Worm (Caenorhabditis elegans) whole organism, L2 larva: ENCODE results near the gene F49H6.17.

ENCODE experiments used
- C34F6.9 ChIP-seq: fragments of 150-350 bp; optimal IDR thresholded peaks from 2 replicates; lab custom pipeline; 2014; ENCODE audit warnings: missing biosample characterization, missing genetic modification characterization
- F13H6.1 ChIP-seq: sonication (generic microtip); optimal IDR thresholded peaks from 2 replicates; lab custom pipeline; 2016; ENCODE audit warnings: missing genetic modification characterization, missing compliant biosample characterization
- R02D3.7 ChIP-seq: fragments of 150-350 bp; optimal IDR thresholded peaks from 2 replicates; lab custom pipeline; 2014; ENCODE audit warnings: missing biosample characterization, missing genetic modification characterization
- Y55F3AM.14 ChIP-seq: fragments of 200-800 bp; sonication (Bioruptor generic); optimal IDR thresholded peaks from 2 replicates; lab custom pipeline; 2018; ENCODE audit warnings: mild to moderate bottlenecking, missing genetic modification characterization, missing compliant biosample characterization
- alr-1 ChIP-seq: fragments of 150-350 bp; optimal IDR thresholded peaks from 2 replicates; lab custom pipeline; 2014; ENCODE audit warnings: missing biosample characterization, missing genetic modification characterization
- aly-2 ChIP-seq: fragments of 150-350 bp; optimal IDR thresholded peaks from 2 replicates; lab custom pipeline; 2014; ENCODE audit warnings: missing biosample characterization, missing genetic modification characterization
- ama-1 ChIP-seq: fragments of 150-350 bp; optimal IDR thresholded peaks from 2 replicates; lab custom pipeline; 2018; ENCODE audit warnings: inconsistent platforms
- blmp-1 ChIP-seq: sonication (generic microtip); optimal IDR thresholded peaks from 2 replicates; lab custom pipeline; 2017; ENCODE audit warnings: missing genetic modification characterization, mild to moderate bottlenecking, missing compliant biosample characterization, antibody characterized with exemption, moderate library complexity; ENCODE audit not compliant: insufficient read depth
- ceh-16 ChIP-seq: fragments of 150-350 bp; optimal IDR thresholded peaks from 2 replicates; lab custom pipeline; 2014; ENCODE audit warnings: missing biosample characterization, missing genetic modification characterization
- dmd-4 ChIP-seq: sonication (generic microtip); optimal IDR thresholded peaks from 2 replicates; lab custom pipeline; 2017; ENCODE audit warnings: missing biosample characterization, missing genetic modification characterization
- elt-1 ChIP-seq: fragments of 150-350 bp; optimal IDR thresholded peaks from 2 replicates; lab custom pipeline; 2014; ENCODE audit warnings: missing biosample characterization, missing genetic modification characterization
- elt-3 ChIP-seq: sonication (generic microtip); optimal IDR thresholded peaks from 2 replicates; lab custom pipeline; 2017; ENCODE audit warnings: missing biosample characterization, missing genetic modification characterization
- fos-1 ChIP-seq: fragments of 150-350 bp; optimal IDR thresholded peaks from 2 replicates; lab custom pipeline; 2014; ENCODE audit warnings: missing biosample characterization, missing genetic modification characterization
- gmeb-1 ChIP-seq: fragments of 150-350 bp; optimal IDR thresholded peaks from 2 replicates; lab custom pipeline; 2014; ENCODE audit warnings: missing biosample characterization, missing genetic modification characterization
- lin-11 ChIP-seq: fragments of 150-350 bp; sonication (generic microtip); optimal IDR thresholded peaks from 2 replicates; lab custom pipeline; 2014; ENCODE audit warnings: missing biosample characterization, missing genetic modification characterization, inconsistent platforms, mixed read lengths
- lin-13 ChIP-seq: fragments of 150-350 bp; optimal IDR thresholded peaks from 2 replicates; lab custom pipeline; 2014; ENCODE audit warnings: missing biosample characterization, missing genetic modification reagents, missing genetic modification characterization
- lin-39 ChIP-seq: fragments of 150-350 bp; optimal IDR thresholded peaks from 2 replicates; lab custom pipeline; 2014; ENCODE audit warnings: missing biosample characterization, missing genetic modification reagents, missing genetic modification characterization
- mab-5 ChIP-seq: fragments of 150-350 bp; optimal IDR thresholded peaks from 2 replicates; lab custom pipeline; 2014; ENCODE audit warnings: missing biosample characterization, missing genetic modification characterization
- mbf-1 ChIP-seq: sonication (generic microtip); optimal IDR thresholded peaks from 2 replicates; lab custom pipeline; 2017; ENCODE audit warnings: missing biosample characterization, missing genetic modification characterization
- nhr-11 ChIP-seq: fragments of 150-350 bp; optimal IDR thresholded peaks from 2 replicates; lab custom pipeline; 2014; ENCODE audit warnings: missing biosample characterization, missing genetic modification characterization
- nhr-12 ChIP-seq: fragments of 150-350 bp; optimal IDR thresholded peaks from 2 replicates; lab custom pipeline; 2014; ENCODE audit warnings: missing biosample characterization, missing genetic modification characterization
- nhr-129 ChIP-seq: fragments of 150-350 bp; optimal IDR thresholded peaks from 2 replicates; lab custom pipeline; 2014; ENCODE audit warnings: missing biosample characterization, missing genetic modification characterization
- nhr-237 ChIP-seq: fragments of 150-350 bp; optimal IDR thresholded peaks from 2 replicates; lab custom pipeline; 2014; ENCODE audit warnings: missing biosample characterization, missing genetic modification characterization
- nhr-25 ChIP-seq: fragments of 150-350 bp; sonication (generic microtip); optimal IDR thresholded peaks from 3 replicates; lab custom pipeline; 2014; ENCODE audit warnings: missing biosample characterization, missing genetic modification characterization
- nhr-6 ChIP-seq: fragments of 150-350 bp; optimal IDR thresholded peaks from 2 replicates; lab custom pipeline; 2014; ENCODE audit warnings: missing biosample characterization, missing genetic modification characterization
- nhr-77 ChIP-seq: fragments of 150-350 bp; optimal IDR thresholded peaks from 2 replicates; lab custom pipeline; 2014; ENCODE audit warnings: missing biosample characterization, missing genetic modification characterization
- peb-1 ChIP-seq: fragments of 150-350 bp; optimal IDR thresholded peaks from 2 replicates; lab custom pipeline; 2014; ENCODE audit warnings: missing biosample characterization, missing genetic modification characterization
- sem-4 ChIP-seq: fragments of 150-350 bp; optimal IDR thresholded peaks from 2 replicates; lab custom pipeline; 2014; ENCODE audit warnings: missing biosample characterization, missing genetic modification reagents, missing genetic modification characterization
- sma-3 ChIP-seq: sonication (generic microtip); optimal IDR thresholded peaks from 2 replicates; lab custom pipeline; 2016; ENCODE audit warnings: missing genetic modification reagents, missing genetic modification characterization, missing compliant biosample characterization
- sma-9 ChIP-seq, 2 experiments: fragments of 150-350 bp in 1 of 2; sonication (generic microtip) in 1 of 2; optimal IDR thresholded peaks; 2 replicates each; lab custom pipeline; 2014 to 2016; ENCODE audit warnings: missing genetic modification characterization in 2 of 2, mild to moderate bottlenecking in 1 of 2, missing biosample characterization in 1 of 2, missing compliant biosample characterization in 1 of 2, missing genetic modification reagents in 1 of 2, moderate library complexity in 1 of 2
- snpc-4 ChIP-seq: fragments of 150-350 bp; optimal IDR thresholded peaks from 2 replicates; lab custom pipeline; 2014; ENCODE audit warnings: missing biosample characterization, missing genetic modification characterization
- unc-39 ChIP-seq: fragments of 150-350 bp; optimal IDR thresholded peaks from 2 replicates; lab custom pipeline; 2014; ENCODE audit warnings: missing biosample characterization, missing genetic modification characterization
- unc-55 ChIP-seq: fragments of 150-350 bp; sonication (generic microtip); optimal IDR thresholded peaks from 3 replicates; lab custom pipeline; 2014; ENCODE audit warnings: missing biosample characterization, missing genetic modification reagents, missing genetic modification characterization
- zag-1 ChIP-seq: fragments of 150-350 bp; optimal IDR thresholded peaks from 2 replicates; lab custom pipeline; 2014; ENCODE audit warnings: missing biosample characterization, missing genetic modification characterization
- ztf-11 ChIP-seq: sonication (generic microtip); optimal IDR thresholded peaks from 2 replicates; lab custom pipeline; 2017; ENCODE audit warnings: missing biosample characterization, missing genetic modification characterization
- ztf-4 ChIP-seq: fragments of 150-350 bp; optimal IDR thresholded peaks from 2 replicates; lab custom pipeline; 2014; ENCODE audit warnings: missing biosample characterization, missing genetic modification characterization

Gene F49H6.17

DNA sequence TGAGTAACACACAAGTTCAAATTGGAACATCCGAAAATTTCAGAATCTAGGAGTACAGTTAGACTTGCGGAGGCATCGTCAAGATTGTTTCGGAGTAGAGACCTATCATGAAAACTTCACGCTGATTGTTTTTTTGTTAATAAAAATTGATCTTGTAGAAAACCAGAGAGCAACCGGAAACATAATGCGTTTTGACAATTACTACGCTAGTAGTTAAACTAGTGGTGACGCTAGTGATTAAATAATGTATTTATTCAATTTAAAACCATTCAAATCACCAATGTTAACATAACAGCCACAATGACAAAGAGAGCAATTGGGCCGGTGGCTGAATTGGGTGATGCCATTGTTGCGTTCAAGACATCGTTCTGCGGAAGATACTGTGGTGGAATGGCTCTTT is at the start of gene F49H6.17:
TSS of gene F49H6.17 (plus strand) at position 301 of the 400 bp plus-strand sequence.
- no peak for TF ChIP-seq lin-39 (tag; lab: Kevin White, UChicago)
- no peak for TF ChIP-seq ama-1 (lab: Kevin White, UChicago)
- TF ChIP-seq snpc-4 (tag; lab: Kevin White, UChicago), result no peak
- TF ChIP-seq lin-11 (tag; lab: Kevin White, UChicago), result no peak
- TF ChIP-seq nhr-11, result no peak
- TF ChIP-seq dmd-4 (tag; lab: Kevin White, UChicago), result no peak
- no peak for TF ChIP-seq Y55F3AM.14 (GFP tag; lab: Kevin White, UChicago)
- TF ChIP-seq alr-1 (tag; lab: Kevin White, UChicago), result no peak
- TF ChIP-seq fos-1 (tag; lab: Kevin White, UChicago), result no peak
- TF ChIP-seq nhr-12 (tag; lab: Kevin White, UChicago), result no peak

- no peak for TF ChIP-seq mbf-1 (tag; lab: Kevin White, UChicago)
- no peak for TF ChIP-seq F13H6.1 (tag; lab: Kevin White, UChicago)
- no peak for TF ChIP-seq peb-1 (tag; lab: Kevin White, UChicago)
- TF ChIP-seq unc-39 (tag; lab: Kevin White, UChicago), result no peak
- TF ChIP-seq ama-1 (lab: Kevin White, UChicago), result no peak
- TF ChIP-seq elt-1, result no peak
- TF ChIP-seq sma-9 (GFP tag; optimal IDR thresholded peaks at IDR 0.05; lab: Kevin White, UChicago), result no peak
- no peak for TF ChIP-seq sma-9 (tag; optimal IDR thresholded peaks at IDR 0.05; lab: Kevin White, UChicago)
- TF ChIP-seq sem-4 (tag; lab: Kevin White, UChicago), result no peak
These were observed 47.7 kb upstream of the F49H6.17 start, which contains the start of gene srh-119 for ce11 chrV:16972134-16972533. Gene srh-119, plus strand, starts transcription at chrV:16972434.

DNA sequence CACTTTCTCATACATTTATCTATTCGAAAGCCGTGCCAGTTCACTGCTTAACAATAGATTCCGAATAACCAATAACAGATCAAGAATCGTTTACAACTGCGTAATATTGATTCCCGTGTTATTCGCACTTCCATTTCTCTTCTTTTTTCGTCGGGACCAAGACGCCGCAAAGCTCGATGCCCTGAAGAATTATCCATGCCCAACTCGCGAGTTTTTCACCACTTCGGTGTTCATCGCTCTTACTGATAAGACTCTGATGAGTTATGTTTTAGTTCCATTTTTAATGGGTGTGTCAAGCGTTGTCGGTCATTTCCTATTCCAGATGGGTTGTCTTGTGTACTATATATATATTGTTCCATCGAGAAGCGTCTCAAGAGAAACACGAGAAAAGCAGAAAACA is 46.5 kb upstream of the F49H6.17 start:
- no peak for TF ChIP-seq elt-1
- no peak for TF ChIP-seq sma-9 (GFP tag; optimal IDR thresholded peaks at IDR 0.05; lab: Kevin White, UChicago)
- no peak for TF ChIP-seq sma-9 (tag; optimal IDR thresholded peaks at IDR 0.05; lab: Kevin White, UChicago)
- no peak for TF ChIP-seq ceh-16
- TF ChIP-seq F13H6.1 (tag; lab: Kevin White, UChicago), result no peak
- TF ChIP-seq unc-39 (tag; lab: Kevin White, UChicago), result no peak
- no peak for TF ChIP-seq nhr-6
- no peak for TF ChIP-seq sma-3 (GFP tag; lab: Kevin White, UChicago)
- TF ChIP-seq elt-3, result no peak
- no peak for TF ChIP-seq ztf-11 (tag; lab: Kevin White, UChicago)
- TF ChIP-seq sem-4 (tag; lab: Kevin White, UChicago), result no peak
- TF ChIP-seq nhr-25 (tag; lab: Kevin White, UChicago), result no peak
- no peak for TF ChIP-seq blmp-1
- no peak for TF ChIP-seq fos-1 (tag; lab: Kevin White, UChicago)
- TF ChIP-seq nhr-77 (tag; lab: Kevin White, UChicago), result no peak

ce11 chrV:16974919-16975318 is 44.9 kb upstream of the F49H6.17 start, which contains the start of gene srx-54:
Gene srx-54, plus strand, starts transcription at chrV:16975219.
- TF ChIP-seq nhr-12 (tag; lab: Kevin White, UChicago) (no peak), gmeb-1 (no peak), R02D3.7 (tag; lab: Kevin White, UChicago) (no peak), ceh-16 (no peak), zag-1 (tag; lab: Kevin White, UChicago) (no peak), sma-3 (GFP tag; lab: Kevin White, UChicago) (no peak), peb-1 (tag; lab: Kevin White, UChicago) (no peak), elt-1 (no peak)

- TF ChIP-seq sem-4 (tag; lab: Kevin White, UChicago) (no peak), sma-9 (GFP tag; optimal IDR thresholded peaks at IDR 0.05; lab: Kevin White, UChicago) (no peak), sma-9 (tag; optimal IDR thresholded peaks at IDR 0.05; lab: Kevin White, UChicago) (no peak), lin-13 (GFP tag; lab: Kevin White, UChicago) (no peak), zag-1 (tag; lab: Kevin White, UChicago) (no peak), ztf-4 (no peak), gmeb-1 (no peak), elt-1 (no peak), unc-55 (no peak), C34F6.9 (tag; lab: Kevin White, UChicago) (no peak), elt-3 (no peak), nhr-237 (tag; lab: Kevin White, UChicago) (no peak), nhr-12 (tag; lab: Kevin White, UChicago) (no peak), dmd-4 (tag; lab: Kevin White, UChicago) (no peak), mab-5 (tag; lab: Kevin White, UChicago) (no peak), blmp-1 (no peak), nhr-129 (tag; lab: Kevin White, UChicago) (no peak), aly-2 (no peak), lin-11 (tag; lab: Kevin White, UChicago) (no peak)
These were observed 39.4 kb upstream of the F49H6.17 start, which contains the start of gene srz-54 for ce11 chrV:16980368-16980767. Gene srz-54, plus strand, starts transcription at chrV:16980668.
